Worm (Caenorhabditis elegans) whole organism, young adult: ENCODE measurements around the gene K08H2.4.
A peak's percentile ranks its signal among the peaks of the same experiment; 100 is the strongest.

Source experiments
- B0019.2 ChIP-seq: fragments of 200-800 bp; sonication (Bioruptor generic); conservative IDR thresholded peaks from 2 replicates; pipeline ENCODE4 v1.3.6; 2022; ENCODE audit warnings: missing genetic modification reagents, missing genetic modification characterization, missing compliant biosample characterization
- F10E7.11 ChIP-seq: sonication (generic microtip); optimal IDR thresholded peaks from 2 replicates; lab custom pipeline; 2017; ENCODE audit warnings: mild to moderate bottlenecking, missing genetic modification characterization, moderate library complexity, missing compliant biosample characterization
- F33H1.4 ChIP-seq: fragments of 200-800 bp; sonication (Bioruptor generic); IDR thresholded peaks from 2 replicates; pipeline ENCODE4 v1.3.6; 2022; ENCODE audit warnings: missing genetic modification reagents, missing genetic modification characterization, missing compliant biosample characterization
- F37B4.10 ChIP-seq: fragments of 200-800 bp; sonication (Bioruptor generic); IDR thresholded peaks from 2 replicates; pipeline ENCODE4 v1.3.6; 2022; ENCODE audit warnings: missing genetic modification characterization, missing compliant biosample characterization
- K11D2.4 ChIP-seq: fragments of 200-800 bp; sonication (Bioruptor generic); IDR thresholded peaks from 2 replicates; pipeline ENCODE4 v1.3.6; 2022; ENCODE audit warnings: missing genetic modification reagents, missing genetic modification characterization, missing compliant biosample characterization
- T07F8.4 ChIP-seq: sonication (generic microtip); optimal IDR thresholded peaks from 2 replicates; lab custom pipeline; 2016; ENCODE audit warnings: mild to moderate bottlenecking, missing genetic modification characterization, moderate library complexity, missing compliant biosample characterization
- T26A5.8 ChIP-seq: sonication (generic microtip); optimal IDR thresholded peaks from 2 replicates; lab custom pipeline; 2016; ENCODE audit warnings: missing genetic modification characterization, missing compliant biosample characterization
- Y53G8AR.9 ChIP-seq: fragments of 200-800 bp; sonication (Bioruptor generic); conservative IDR thresholded peaks from 2 replicates; pipeline ENCODE4 v1.3.6; 2022; ENCODE audit warnings: missing genetic modification reagents, missing genetic modification characterization, missing compliant biosample characterization
- Y95B8A.8 ChIP-seq: fragments of 200-800 bp; sonication (Bioruptor generic); IDR thresholded peaks from 2 replicates; pipeline ENCODE4 v1.3.6; 2022; ENCODE audit warnings: missing genetic modification reagents, missing genetic modification characterization, missing compliant biosample characterization
- aptf-2 ChIP-seq: fragments of 200-800 bp; sonication (Bioruptor generic); conservative IDR thresholded peaks from 2 replicates; pipeline ENCODE4 v1.3.6; 2022; ENCODE audit warnings: missing genetic modification reagents, missing genetic modification characterization, missing compliant biosample characterization
- aptf-3 ChIP-seq: fragments of 200-800 bp; sonication (Bioruptor generic); IDR thresholded peaks from 2 replicates; pipeline ENCODE4 v1.3.6; 2022; ENCODE audit warnings: missing genetic modification characterization, missing compliant biosample characterization
- athp-1 ChIP-seq: sonication (generic microtip); optimal IDR thresholded peaks from 2 replicates; lab custom pipeline; 2017; ENCODE audit warnings: mild to moderate bottlenecking, missing genetic modification characterization, missing compliant biosample characterization
- bed-2 ChIP-seq: fragments of 200-800 bp; sonication (Bioruptor generic); IDR thresholded peaks from 2 replicates; pipeline ENCODE4 v1.3.6; 2022; ENCODE audit warnings: missing genetic modification reagents, missing genetic modification characterization, missing compliant biosample characterization
- cebp-2 ChIP-seq: fragments of 200-800 bp; sonication (Bioruptor generic); IDR thresholded peaks from 2 replicates; pipeline ENCODE4 v1.3.6; 2022; ENCODE audit warnings: missing genetic modification characterization, missing compliant biosample characterization
- ceh-27 ChIP-seq: fragments of 200-800 bp; sonication (Bioruptor generic); optimal IDR thresholded peaks from 2 replicates; lab custom pipeline; 2018; ENCODE audit warnings: mild to moderate bottlenecking, missing genetic modification characterization, moderate library complexity, missing compliant biosample characterization
- chd-7 ChIP-seq: sonication (generic microtip); optimal IDR thresholded peaks from 2 replicates; lab custom pipeline; 2016; ENCODE audit warnings: mild to moderate bottlenecking, missing genetic modification characterization, moderate library complexity, missing compliant biosample characterization
- dox-1 ChIP-seq: fragments of 200-800 bp; sonication (Bioruptor generic); IDR thresholded peaks from 2 replicates; pipeline ENCODE4 v1.3.6; 2022; ENCODE audit warnings: missing genetic modification reagents, missing genetic modification characterization, missing compliant biosample characterization
- ekl-4 ChIP-seq: fragments of 200-800 bp; sonication (Bioruptor generic); IDR thresholded peaks from 2 replicates; pipeline ENCODE4 v1.3.6; 2022; ENCODE audit warnings: missing genetic modification reagents, missing genetic modification characterization, missing compliant biosample characterization
- hrde-1 ChIP-seq: sonication (generic microtip); optimal IDR thresholded peaks from 2 replicates; lab custom pipeline; 2016; ENCODE audit warnings: missing genetic modification characterization, mild to moderate bottlenecking, missing compliant biosample characterization, moderate library complexity, missing genotype, missing genetic modification reagents, borderline replicate concordance
- let-526 ChIP-seq: fragments of 200-800 bp; sonication (Bioruptor generic); IDR thresholded peaks from 2 replicates; pipeline ENCODE4 v1.3.6; 2022; ENCODE audit warnings: missing genetic modification reagents, missing genetic modification characterization, missing compliant biosample characterization
- lin-35 ChIP-seq, 3 experiments: fragments of 150-350 bp in 2 of 3; sonication (generic microtip) in 1 of 3; optimal IDR thresholded peaks; 2 replicates each; lab custom pipeline; 2014 to 2018; ENCODE audit warnings: missing biosample characterization in 3 of 3, missing genetic modification characterization in 3 of 3, missing genetic modification reagents in 3 of 3
- lin-40 ChIP-seq: sonication (generic microtip); optimal IDR thresholded peaks from 2 replicates; lab custom pipeline; 2016; ENCODE audit warnings: missing genetic modification characterization, mild to moderate bottlenecking, missing compliant biosample characterization, missing genotype, missing genetic modification reagents
- lin-54 ChIP-seq: fragments of 200-800 bp; sonication (Bioruptor generic); optimal IDR thresholded peaks from 2 replicates; lab custom pipeline; 2018; ENCODE audit warnings: mild to moderate bottlenecking, missing genetic modification characterization, missing compliant biosample characterization
- lir-1 ChIP-seq: fragments of 200-800 bp; sonication (Bioruptor generic); conservative IDR thresholded peaks from 2 replicates; pipeline ENCODE4 v1.3.6; 2022; ENCODE audit warnings: missing genetic modification reagents, missing genetic modification characterization, missing compliant biosample characterization
- lsy-27 ChIP-seq: sonication (generic microtip); optimal IDR thresholded peaks from 2 replicates; lab custom pipeline; 2017; ENCODE audit warnings: missing genetic modification characterization, mild to moderate bottlenecking, missing compliant biosample characterization, antibody characterized with exemption, missing genotype, borderline replicate concordance; ENCODE audit not compliant: insufficient read depth
- madf-10 ChIP-seq: sonication (generic microtip); optimal IDR thresholded peaks from 2 replicates; lab custom pipeline; 2016; ENCODE audit warnings: mild to moderate bottlenecking, missing genetic modification characterization, missing compliant biosample characterization
- madf-3 ChIP-seq: fragments of 200-800 bp; sonication (Bioruptor generic); IDR thresholded peaks from 2 replicates; pipeline ENCODE4 v1.3.6; 2022; ENCODE audit warnings: missing genetic modification reagents, missing genetic modification characterization, missing compliant biosample characterization
- madf-8 ChIP-seq: fragments of 200-800 bp; sonication (Bioruptor generic); conservative IDR thresholded peaks from 2 replicates; pipeline ENCODE4 v1.3.6; 2022; ENCODE audit warnings: missing genetic modification reagents, missing genetic modification characterization, missing compliant biosample characterization
- nfya-1 ChIP-seq: sonication (generic microtip); optimal IDR thresholded peaks from 2 replicates; lab custom pipeline; 2017; ENCODE audit warnings: antibody characterized with exemption, missing compliant biosample characterization, missing genetic modification characterization, borderline replicate concordance; ENCODE audit not compliant: insufficient read depth
- nfyb-1 ChIP-seq: fragments of 200-800 bp; sonication (Bioruptor generic); IDR thresholded peaks from 2 replicates; pipeline ENCODE4 v1.3.6; 2022; ENCODE audit warnings: missing genetic modification reagents, missing genetic modification characterization, missing compliant biosample characterization
- nhr-120 ChIP-seq: fragments of 200-800 bp; sonication (Bioruptor generic); IDR thresholded peaks from 2 replicates; pipeline ENCODE4 v1.3.6; 2022; ENCODE audit warnings: missing genetic modification characterization, missing compliant biosample characterization
- pbrm-1 ChIP-seq: fragments of 200-800 bp; sonication (Bioruptor generic); IDR thresholded peaks from 2 replicates; pipeline ENCODE4 v1.3.6; 2022; ENCODE audit warnings: missing genetic modification reagents, missing genetic modification characterization, missing compliant biosample characterization
- rec-8 ChIP-seq, 2 experiments: sonication (generic microtip); optimal IDR thresholded peaks; 2 replicates each; lab custom pipeline; 2016; ENCODE audit warnings: mild to moderate bottlenecking in 2 of 2, missing genetic modification characterization in 2 of 2, missing genetic modification reagents in 2 of 2, missing genotype in 2 of 2, missing biosample characterization in 1 of 2, missing compliant biosample characterization in 1 of 2, moderate library complexity in 1 of 2
- repo-1 ChIP-seq: sonication (generic microtip); optimal IDR thresholded peaks from 2 replicates; lab custom pipeline; 2017; ENCODE audit warnings: mild to moderate bottlenecking, missing genetic modification characterization, missing compliant biosample characterization
- rpc-1 ChIP-seq, 2 experiments: fragments of 150-350 bp in 1 of 2; sonication (generic microtip) in 1 of 2; optimal IDR thresholded peaks; 2 replicates each; lab custom pipeline; 2014 to 2018; ENCODE audit warnings: missing biosample characterization in 1 of 2, missing genetic modification characterization in 1 of 2, missing genetic modification reagents in 1 of 2, missing genotype in 1 of 2
- sdz-38 ChIP-seq: sonication (generic microtip); optimal IDR thresholded peaks from 2 replicates; lab custom pipeline; 2016; ENCODE audit warnings: missing genotype, missing genetic modification characterization, missing compliant biosample characterization
- snpc-1.1 ChIP-seq: sonication (generic microtip); optimal IDR thresholded peaks from 2 replicates; lab custom pipeline; 2017; ENCODE audit warnings: missing genetic modification characterization, mild to moderate bottlenecking, missing compliant biosample characterization, antibody characterized with exemption, moderate library complexity, missing genotype, missing genetic modification reagents; ENCODE audit not compliant: insufficient read depth
- snpc-1.3 ChIP-seq: sonication (generic microtip); optimal IDR thresholded peaks from 2 replicates; lab custom pipeline; 2017; ENCODE audit warnings: missing genetic modification characterization, mild to moderate bottlenecking, missing compliant biosample characterization, antibody characterized with exemption, moderate library complexity, missing genotype, missing genetic modification reagents; ENCODE audit not compliant: insufficient read depth
- sptf-2 ChIP-seq: fragments of 200-800 bp; sonication (Bioruptor generic); optimal IDR thresholded peaks from 2 replicates; lab custom pipeline; 2018; ENCODE audit warnings: mild to moderate bottlenecking, missing genetic modification characterization, missing compliant biosample characterization
- tbp1 ChIP-seq: fragments of 200-800 bp; sonication (Bioruptor generic); optimal IDR thresholded peaks from 2 replicates; lab custom pipeline; 2018; ENCODE audit warnings: mild to moderate bottlenecking, missing genetic modification characterization, missing compliant biosample characterization
- unc-130 ChIP-seq: sonication (generic microtip); optimal IDR thresholded peaks from 2 replicates; lab custom pipeline; 2016; ENCODE audit warnings: missing genetic modification reagents, missing genetic modification characterization, missing compliant biosample characterization
- unc-62 ChIP-seq: fragments of 150-350 bp; optimal IDR thresholded peaks from 2 replicates; lab custom pipeline; 2014; ENCODE audit warnings: missing biosample characterization, missing genetic modification reagents, missing genetic modification characterization
- zim-3 ChIP-seq: sonication (generic microtip); optimal IDR thresholded peaks from 2 replicates; lab custom pipeline; 2017; ENCODE audit warnings: mild to moderate bottlenecking, missing genetic modification characterization, moderate library complexity, missing compliant biosample characterization
- ztf-3 ChIP-seq: fragments of 200-800 bp; sonication (Bioruptor generic); optimal IDR thresholded peaks from 2 replicates; lab custom pipeline; 2018; ENCODE audit warnings: mild to moderate bottlenecking, missing genetic modification characterization, missing compliant biosample characterization

Gene K08H2.4

ce11 chrX:13262195-13262594, 23.9 kb downstream of the K08H2.4 start, which contains the start of gene K09A11.1:
Gene K09A11.1 (plus strand): TSS chrX:13262495.
- TF ChIP-seq dox-1 (GFP tag; lab: Robert Waterston, UW) (no peak), rec-8 (tag; optimal IDR thresholded peaks at IDR 0.05; lab: Kevin White, UChicago) (no peak), hrde-1 (tag; lab: Kevin White, UChicago) (no peak), rpc-1 (optimal IDR thresholded peaks at IDR 0.05; lab: Kevin White, UChicago) (no peak), rpc-1 (tag; optimal IDR thresholded peaks at IDR 0.05; lab: Kevin White, UChicago) (no peak), T07F8.4 (tag; lab: Kevin White, UChicago) (no peak), F33H1.4 (GFP tag; lab: Robert Waterston, UW) (no peak), unc-62 (no peak), sdz-38 (tag; lab: Kevin White, UChicago) (no peak), aptf-2 (GFP tag; lab: Robert Waterston, UW) (no peak), B0019.2 (GFP tag; lab: Robert Waterston, UW) (no peak), repo-1 (tag; lab: Kevin White, UChicago) (no peak), F10E7.11 (tag; lab: Kevin White, UChicago) (no peak), bed-2 (GFP tag; lab: Robert Waterston, UW) (no peak), madf-10 (tag; lab: Kevin White, UChicago) (no peak), lir-1 (GFP tag; lab: Robert Waterston, UW) (no peak), lin-54 (no peak), athp-1 (tag; lab: Kevin White, UChicago) (no peak)

- TF ChIP-seq zim-3 (tag; lab: Kevin White, UChicago), result peak; percentile 65
- 0 out of 2 replicates have a peak, but pooled peaks have one; percentile 49 for TF ChIP-seq let-526 (GFP tag; lab: Robert Waterston, UW)
- TF ChIP-seq chd-7, result peak; percentile 76
- TF ChIP-seq Y95B8A.8 (GFP tag; lab: Robert Waterston, UW), result 0 out of 2 replicates have a peak, but pooled peaks have one; percentile 9
- peak; percentile 79; the same call in 1 of the 2 replicates for TF ChIP-seq aptf-3 (GFP tag; lab: Robert Waterston, UW)
- TF ChIP-seq pbrm-1 (GFP tag; lab: Robert Waterston, UW), result peak; percentile 88
- TF ChIP-seq ekl-4 (GFP tag; lab: Robert Waterston, UW), result peak; percentile 82
- peak; percentile 45 for TF ChIP-seq ceh-27 (GFP tag; lab: Kevin White, UChicago)
- peak; percentile 61 for TF ChIP-seq hrde-1 (tag; lab: Kevin White, UChicago)
- TF ChIP-seq nhr-120 (GFP tag; lab: Robert Waterston, UW), result no peak
- TF ChIP-seq madf-3, result no peak
- TF ChIP-seq madf-10 (tag; lab: Kevin White, UChicago), result peak; percentile 64
- peak; percentile 89 for TF ChIP-seq nfyb-1 (GFP tag; lab: Robert Waterston, UW)
- TF ChIP-seq rpc-1 (optimal IDR thresholded peaks at IDR 0.05; lab: Kevin White, UChicago), result peak; percentile 95
- peak; percentile 93 for TF ChIP-seq rpc-1 (tag; optimal IDR thresholded peaks at IDR 0.05; lab: Kevin White, UChicago)
- TF ChIP-seq lin-35 (GFP tag; optimal IDR thresholded peaks at IDR 0.05; lab: Kevin White, UChicago), result peak in 1 of 3 experiments; percentile 20
- TF ChIP-seq K11D2.4 (GFP tag; lab: Robert Waterston, UW), result peak; percentile 66
- TF ChIP-seq lin-54, result no peak
- TF ChIP-seq snpc-1.3 (tag; lab: Kevin White, UChicago), result no peak
- peak; percentile 89; the same call in 1 of the 2 replicates for TF ChIP-seq F37B4.10 (GFP tag; lab: Robert Waterston, UW)
- TF ChIP-seq lin-40 (tag; lab: Kevin White, UChicago), result peak; percentile 76
- TF ChIP-seq tbp1 (GFP tag; lab: Kevin White, UChicago), result peak; percentile 97
- 0 out of 2 replicates have a peak, but pooled peaks have one; percentile 21 for TF ChIP-seq madf-8 (GFP tag; lab: Robert Waterston, UW)
- TF ChIP-seq T26A5.8 (tag; lab: Kevin White, UChicago), result peak; percentile 50
- TF ChIP-seq snpc-1.1 (tag; lab: Kevin White, UChicago), result no peak
- TF ChIP-seq lsy-27, result no peak
- TF ChIP-seq unc-130 (GFP tag; lab: Kevin White, UChicago), result peak; percentile 30
- no peak for TF ChIP-seq ztf-3 (GFP tag; lab: Kevin White, UChicago)
- TF ChIP-seq nfya-1 (tag; lab: Kevin White, UChicago), result no peak
- TF ChIP-seq Y53G8AR.9 (GFP tag; lab: Robert Waterston, UW), result 0 out of 2 replicates have a peak, but pooled peaks have one; percentile 38
- TF ChIP-seq cebp-2 (GFP tag; lab: Robert Waterston, UW), result peak; percentile 88; the same call in 1 of the 2 replicates
- TF ChIP-seq sptf-2 (GFP tag; lab: Kevin White, UChicago), result no peak
Measured at ce11 chrX:13264550-13264949, 26.3 kb downstream of the K08H2.4 start.
